Fruit fly (Drosophila melanogaster) whole organism, embryonic: ENCODE results near the gene pkaap.

Experiments
- Antp ChIP-seq: fragments of 200-800 bp; sonication (Bioruptor generic); optimal IDR thresholded peaks from 3 replicates; lab custom pipeline; 2016; ENCODE audit warnings: missing biosample characterization, missing genetic modification characterization
- CG10209 ChIP-seq: fragments of 200-800 bp; sonication (Bioruptor generic); optimal IDR thresholded peaks from 3 replicates; lab custom pipeline; 2017; ENCODE audit warnings: missing biosample characterization, mild to moderate bottlenecking, missing genetic modification characterization, missing genetic modification reagents
- CG11247 ChIP-seq: fragments of 200-800 bp; sonication (Bioruptor generic); IDR thresholded peaks from 2 replicates; pipeline ENCODE4 v1.3.6; 2022; ENCODE audit warnings: missing biosample characterization, missing genetic modification characterization
- CG11398 ChIP-seq: fragments of 200-800 bp; sonication (Bioruptor generic); optimal IDR thresholded peaks from 2 replicates; lab custom pipeline; 2016; ENCODE audit warnings: missing biosample characterization, missing genetic modification characterization
- CG15011 ChIP-seq: fragments of 200-800 bp; sonication (Bioruptor generic); optimal IDR thresholded peaks from 3 replicates; lab custom pipeline; 2018; ENCODE audit warnings: missing biosample characterization, mild to moderate bottlenecking, missing genetic modification characterization
- CG15269 ChIP-seq: fragments of 200-800 bp; sonication (Bioruptor generic); optimal IDR thresholded peaks from 2 replicates; lab custom pipeline; 2018; ENCODE audit warnings: missing biosample characterization, mild to moderate bottlenecking, missing genetic modification characterization, moderate library complexity
- CG15696 ChIP-seq: fragments of 200-800 bp; sonication (Bioruptor generic); optimal IDR thresholded peaks from 2 replicates; lab custom pipeline; 2019; ENCODE audit warnings: missing biosample characterization, mild to moderate bottlenecking, missing genetic modification characterization, moderate library complexity
- CG17186 ChIP-seq: fragments of 200-800 bp; sonication (Bioruptor generic); optimal IDR thresholded peaks from 3 replicates; lab custom pipeline; 2017; ENCODE audit warnings: missing biosample characterization, missing genetic modification reagents, missing genetic modification characterization
- CG17568 ChIP-seq: fragments of 200-800 bp; sonication (Bioruptor generic); optimal IDR thresholded peaks from 2 replicates; lab custom pipeline; 2018; ENCODE audit warnings: missing biosample characterization, mild to moderate bottlenecking, missing genetic modification characterization, moderate library complexity
- CG17829 ChIP-seq: fragments of 200-800 bp; optimal IDR thresholded peaks from 2 replicates; lab custom pipeline; 2019; ENCODE audit warnings: missing biosample characterization, mild to moderate bottlenecking, missing genetic modification characterization, moderate library complexity
- CG2678 ChIP-seq: fragments of 200-800 bp; sonication (Bioruptor generic); optimal IDR thresholded peaks from 3 replicates; lab custom pipeline; 2019; ENCODE audit warnings: missing biosample characterization, mild to moderate bottlenecking, missing genetic modification characterization, moderate library complexity
- CG2889 ChIP-seq: fragments of 200-800 bp; sonication (Bioruptor generic); IDR thresholded peaks from 3 replicates; pipeline ENCODE4 v1.3.6; 2022; ENCODE audit warnings: missing biosample characterization, missing genetic modification characterization
- CG31388 ChIP-seq: fragments of 200-800 bp; sonication (Bioruptor generic); optimal IDR thresholded peaks from 2 replicates; lab custom pipeline; 2016; ENCODE audit warnings: missing biosample characterization, missing genetic modification characterization
- CG32532 ChIP-seq: fragments of 200-800 bp; sonication (Bioruptor generic); IDR thresholded peaks from 2 replicates; pipeline ENCODE4 v1.3.6; 2022; ENCODE audit warnings: missing biosample characterization, missing genetic modification characterization
- CG3838 ChIP-seq: fragments of 200-800 bp; sonication (Bioruptor generic); optimal IDR thresholded peaks from 3 replicates; lab custom pipeline; 2016; ENCODE audit warnings: missing biosample characterization, missing genetic modification characterization
- CG4282 ChIP-seq: fragments of 200-800 bp; sonication (Bioruptor generic); optimal IDR thresholded peaks from 2 replicates; lab custom pipeline; 2016; ENCODE audit warnings: missing biosample characterization, missing genetic modification characterization
- CG4328 ChIP-seq: fragments of 200-800 bp; sonication (Bioruptor generic); optimal IDR thresholded peaks from 3 replicates; lab custom pipeline; 2017; ENCODE audit warnings: missing biosample characterization, missing genetic modification reagents, missing genetic modification characterization
- CG7357 ChIP-seq: fragments of 200-800 bp; sonication (Bioruptor generic); IDR thresholded peaks from 3 replicates; pipeline ENCODE4 v1.3.6; 2022; ENCODE audit warnings: missing biosample characterization, missing genetic modification characterization
- CG8388 ChIP-seq: fragments of 200-800 bp; sonication (Bioruptor generic); optimal IDR thresholded peaks from 2 replicates; lab custom pipeline; 2019; ENCODE audit warnings: missing biosample characterization, mild to moderate bottlenecking, missing genetic modification characterization, moderate library complexity
- CkIIα-i1 ChIP-seq: fragments of 200-800 bp; sonication (Bioruptor generic); IDR thresholded peaks from 2 replicates; pipeline ENCODE4 v1.3.6; 2022; ENCODE audit warnings: missing biosample characterization, missing genetic modification characterization
- CrebB ChIP-seq: fragments of 200-800 bp; sonication (Bioruptor generic); optimal IDR thresholded peaks from 3 replicates; lab custom pipeline; 2018; ENCODE audit warnings: missing biosample characterization, mild to moderate bottlenecking, missing genetic modification characterization
- D19B ChIP-seq: fragments of 200-800 bp; sonication (Bioruptor generic); optimal IDR thresholded peaks from 2 replicates; lab custom pipeline; 2017; ENCODE audit warnings: missing biosample characterization, mild to moderate bottlenecking, missing genetic modification characterization
- Elba2 ChIP-seq: fragments of 200-800 bp; sonication (Bioruptor generic); optimal IDR thresholded peaks from 3 replicates; lab custom pipeline; 2016; ENCODE audit warnings: missing biosample characterization, missing genetic modification characterization
- Ets97D ChIP-seq: fragments of 200-800 bp; sonication (Bioruptor generic); optimal IDR thresholded peaks from 3 replicates; lab custom pipeline; 2016; ENCODE audit warnings: missing biosample characterization, missing genetic modification characterization
- Hey ChIP-seq: fragments of 200-800 bp; sonication (Bioruptor generic); optimal IDR thresholded peaks from 3 replicates; lab custom pipeline; 2018; ENCODE audit warnings: missing biosample characterization, mild to moderate bottlenecking, missing genetic modification characterization
- Hr3 ChIP-seq: fragments of 200-800 bp; sonication (Bioruptor generic); optimal IDR thresholded peaks from 3 replicates; lab custom pipeline; 2016; ENCODE audit warnings: missing biosample characterization, missing genetic modification characterization
- MBD-R2 ChIP-seq: fragments of 200-800 bp; sonication (Bioruptor generic); IDR thresholded peaks from 2 replicates; pipeline ENCODE4 v1.3.6; 2022; ENCODE audit warnings: missing biosample characterization, missing genetic modification characterization
- Oli ChIP-seq: fragments of 200-800 bp; sonication (Bioruptor generic); optimal IDR thresholded peaks from 2 replicates; lab custom pipeline; 2018; ENCODE audit warnings: missing biosample characterization, mild to moderate bottlenecking, missing genetic modification characterization, moderate library complexity
- Poxn ChIP-seq: fragments of 200-800 bp; sonication (Bioruptor generic); IDR thresholded peaks from 2 replicates; pipeline ENCODE4 v1.3.6; 2022; ENCODE audit warnings: missing biosample characterization, missing genetic modification characterization
- Six4 ChIP-seq: fragments of 200-800 bp; sonication (Bioruptor generic); optimal IDR thresholded peaks from 2 replicates; lab custom pipeline; 2016; ENCODE audit warnings: missing biosample characterization, missing genetic modification characterization
- Tbp ChIP-seq: fragments of >200 bp; optimal IDR thresholded peaks from 2 replicates; lab custom pipeline; 2018; ENCODE audit warnings: missing biosample characterization, missing genetic modification characterization
- Trl ChIP-seq, 3 experiments: fragments of >200 bp in 2 of 3; fragments of 200-800 bp in 1 of 3; sonication (Bioruptor generic) in 1 of 3; optimal IDR thresholded peaks; 2 replicates in 1 of 3; 3 replicates in 2 of 3; lab custom pipeline; 2016 to 2017; ENCODE audit warnings: missing biosample characterization in 1 of 3, missing genetic modification characterization in 1 of 3
- Usf ChIP-seq: fragments of 200-800 bp; sonication (Bioruptor generic); optimal IDR thresholded peaks from 2 replicates; lab custom pipeline; 2017; ENCODE audit warnings: missing genotype, missing biosample characterization, missing genetic modification characterization
- ab ChIP-seq: fragments of 200-800 bp; sonication (Bioruptor generic); optimal IDR thresholded peaks from 2 replicates; lab custom pipeline; 2016; ENCODE audit warnings: missing biosample characterization, missing genetic modification characterization
- caup ChIP-seq: fragments of 200-800 bp; sonication (Bioruptor generic); optimal IDR thresholded peaks from 3 replicates; lab custom pipeline; 2017; ENCODE audit warnings: missing biosample characterization, mild to moderate bottlenecking, missing genetic modification characterization, moderate library complexity; ENCODE audit not compliant: severe bottlenecking
- eve ChIP-seq, 2 experiments: fragments of >200 bp; optimal IDR thresholded peaks; 2 replicates each; lab custom pipeline; 2017; ENCODE audit warnings: missing biosample characterization in 2 of 2, missing genetic modification characterization in 2 of 2
- gsb ChIP-seq: fragments of 200-800 bp; sonication (Bioruptor generic); IDR thresholded peaks from 2 replicates; pipeline ENCODE4 v1.3.6; 2022; ENCODE audit warnings: missing biosample characterization, missing genetic modification characterization
- gsb-n ChIP-seq: fragments of 200-800 bp; sonication (Bioruptor generic); optimal IDR thresholded peaks from 3 replicates; lab custom pipeline; 2018; ENCODE audit warnings: missing biosample characterization, mild to moderate bottlenecking, missing genetic modification characterization
- hbn ChIP-seq: fragments of 200-800 bp; sonication (Bioruptor generic); IDR thresholded peaks from 2 replicates; pipeline ENCODE4 v1.3.6; 2022; ENCODE audit warnings: missing biosample characterization, missing genetic modification characterization; ENCODE audit not compliant: partially characterized antibody
- kni ChIP-seq: fragments of 200-800 bp; sonication (Bioruptor generic); optimal IDR thresholded peaks from 3 replicates; lab custom pipeline; 2017; ENCODE audit warnings: mild to moderate bottlenecking, missing biosample characterization, missing genetic modification reagents, missing genetic modification characterization
- knrl ChIP-seq: fragments of 200-800 bp; sonication (Bioruptor generic); IDR thresholded peaks from 3 replicates; pipeline ENCODE4 v1.3.6; 2022; ENCODE audit warnings: missing biosample characterization, missing genetic modification characterization; ENCODE audit not compliant: partially characterized antibody
- lab ChIP-seq: fragments of 200-800 bp; sonication (Bioruptor generic); optimal IDR thresholded peaks from 3 replicates; lab custom pipeline; 2017; ENCODE audit warnings: missing biosample characterization, missing genetic modification characterization, mild to moderate bottlenecking, moderate library complexity, missing genetic modification reagents
- nerfin-2 ChIP-seq: fragments of 200-800 bp; sonication (Bioruptor generic); IDR thresholded peaks from 2 replicates; pipeline ENCODE4 v1.3.6; 2022; ENCODE audit warnings: missing biosample characterization, missing genetic modification characterization; ENCODE audit not compliant: partially characterized antibody
- pho ChIP-seq: fragments of 200-800 bp; sonication (Bioruptor generic); optimal IDR thresholded peaks from 2 replicates; lab custom pipeline; 2016; ENCODE audit warnings: missing biosample characterization, missing genetic modification characterization
- pita ChIP-seq: fragments of 200-800 bp; sonication (Bioruptor generic); optimal IDR thresholded peaks from 2 replicates; lab custom pipeline; 2017; ENCODE audit warnings: missing biosample characterization, mild to moderate bottlenecking, missing genetic modification characterization
- prd ChIP-seq, 3 experiments: fragments of >200 bp in 2 of 3; fragments of 200-800 bp in 1 of 3; sonication (Bioruptor generic) in 1 of 3; optimal IDR thresholded peaks in 2 of 3; IDR thresholded peaks in 1 of 3; 2 replicates in 2 of 3; 3 replicates in 1 of 3; pipeline versions ENCODE4 v1.3.6 to Lab custom; 2017 to 2022; ENCODE audit warnings: missing biosample characterization in 1 of 3, missing genetic modification characterization in 1 of 3
- stwl ChIP-seq: fragments of 200-800 bp; sonication (Bioruptor generic); optimal IDR thresholded peaks from 3 replicates; lab custom pipeline; 2018; ENCODE audit warnings: missing biosample characterization, mild to moderate bottlenecking, missing genetic modification characterization, moderate library complexity
- tap ChIP-seq: fragments of 200-800 bp; optimal IDR thresholded peaks from 3 replicates; lab custom pipeline; 2019; ENCODE audit warnings: missing biosample characterization, mild to moderate bottlenecking, missing genetic modification characterization, moderate library complexity
- vfl ChIP-seq: fragments of 200-800 bp; sonication (Bioruptor generic); optimal IDR thresholded peaks from 2 replicates; lab custom pipeline; 2016; ENCODE audit warnings: missing biosample characterization, missing genetic modification characterization

Gene pkaap

DNA sequence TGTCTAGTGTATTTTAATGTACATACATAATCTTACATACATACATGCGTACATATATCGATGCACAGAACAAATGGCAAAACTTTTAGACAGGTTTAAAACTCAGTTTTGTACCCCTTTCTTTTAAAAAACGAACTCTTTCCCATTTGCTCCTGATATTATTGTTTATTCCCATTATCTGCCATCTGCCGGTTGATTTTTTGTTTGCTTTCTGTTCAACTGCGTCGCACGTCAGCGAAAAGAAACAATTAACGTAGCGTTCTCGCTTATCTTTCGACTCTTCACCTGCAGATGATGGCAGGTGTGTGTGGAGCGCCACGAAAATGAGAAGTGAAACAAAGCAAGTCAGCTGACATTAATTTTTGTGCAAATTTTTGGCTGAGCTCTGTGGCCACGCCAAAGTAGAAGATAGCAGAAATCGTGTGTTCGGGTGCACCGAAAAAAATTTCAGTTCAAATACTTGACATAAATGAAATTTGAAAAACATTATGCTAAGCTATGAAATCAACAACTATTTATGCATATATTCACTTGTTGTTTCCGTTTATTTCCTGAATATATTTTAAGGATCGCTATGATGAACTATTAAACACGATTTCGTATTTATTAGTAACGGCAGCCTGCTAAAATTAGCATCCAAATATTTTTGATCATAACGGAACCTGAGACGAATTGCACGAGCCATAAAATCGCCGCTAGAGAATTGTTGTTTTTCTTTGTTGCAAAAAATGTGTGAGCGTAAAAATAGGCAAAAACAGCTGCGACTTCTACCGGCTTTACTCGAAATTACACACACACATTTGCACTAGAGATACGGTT lies 17.2 kb upstream of the pkaap start (continued):
- TF ChIP-seq CG15696 (tag; lab: Kevin White, UChicago) (no peak), tap (tag; lab: Kevin White, UChicago) (no peak), CG15011 (GFP tag; lab: Kevin White, UChicago) (no peak), Oli (tag; lab: Kevin White, UChicago) (peak; percentile 38), CG10209 (peak; percentile 33), MBD-R2 (GFP tag; lab: Robert Waterston, UW) (no peak), Elba2 (no peak), Six4 (GFP tag; lab: Kevin White, UChicago) (no peak), CG17186 (no peak), CG4328 (GFP tag; lab: Kevin White, UChicago) (no peak), CG11398 (GFP tag; lab: Kevin White, UChicago) (no peak), CG15269 (no peak), gsb-n (tag; lab: Kevin White, UChicago) (no peak), D19B (GFP tag; lab: Kevin White, UChicago) (no peak), Poxn (GFP tag; lab: Robert Waterston, UW) (no peak), prd (optimal IDR thresholded peaks at IDR 0.05; lab: Kevin White, UChicago) (no peak), prd (GFP tag; IDR thresholded peaks at IDR 0.05; lab: Robert Waterston, UW) (no peak), CG4282 (GFP tag; lab: Kevin White, UChicago) (no peak), CG2678 (tag; lab: Kevin White, UChicago) (peak; percentile 36), vfl (GFP tag; lab: Kevin White, UChicago) (no peak), CkIIα-i1 (no peak), knrl (GFP tag; lab: Robert Waterston, UW) (no peak), CG31388 (GFP tag; lab: Kevin White, UChicago) (no peak), stwl (tag; lab: Kevin White, UChicago) (no peak), CG2889 (GFP tag; lab: Robert Waterston, UW) (no peak), hbn (GFP tag; lab: Robert Waterston, UW) (no peak), pho (no peak), nerfin-2 (GFP tag; lab: Robert Waterston, UW) (no peak), Usf (GFP tag; lab: Kevin White, UChicago) (no peak), Hr3 (GFP tag; lab: Kevin White, UChicago) (peak; percentile 16), pita (no peak), Ets97D (no peak), eve (GFP tag; optimal IDR thresholded peaks at IDR 0.05; lab: Kevin White, UChicago) (peak in 1 of 2 experiments; percentile 48), Trl (optimal IDR thresholded peaks at IDR 0.05; lab: Kevin White, UChicago) (no peak), Trl (GFP tag; optimal IDR thresholded peaks at IDR 0.05; lab: Kevin White, UChicago) (no peak), CG7357 (GFP tag; lab: Robert Waterston, UW) (no peak), Tbp (no peak), kni (GFP tag; lab: Kevin White, UChicago) (no peak), CG17568 (GFP tag; lab: Kevin White, UChicago) (no peak), CG17829 (tag; lab: Kevin White, UChicago) (no peak), Hey (no peak), caup (GFP tag; lab: Kevin White, UChicago) (peak; percentile 1), lab (GFP tag; lab: Kevin White, UChicago) (no peak), ab (GFP tag; lab: Kevin White, UChicago) (no peak), gsb (GFP tag; lab: Robert Waterston, UW) (no peak), CrebB (tag; lab: Kevin White, UChicago) (no peak), CG11247 (GFP tag; lab: Robert Waterston, UW) (no peak), CG8388 (GFP tag; lab: Kevin White, UChicago) (no peak), CG32532 (no peak), CG3838 (GFP tag; lab: Kevin White, UChicago) (no peak), Antp (GFP tag; lab: Kevin White, UChicago) (no peak)
